Worm (Caenorhabditis elegans) whole organism, midembryonic: Measurements from ENCODE around the gene osm-10.

Experiments
- T22C8.4 ChIP-seq: fragments of 200-800 bp; sonication (Bioruptor generic); IDR thresholded peaks from 2 replicates; pipeline ENCODE4 v1.3.6; 2022; ENCODE audit warnings: missing genetic modification characterization, missing compliant biosample characterization
- cog-1 ChIP-seq: sonication (generic microtip); optimal IDR thresholded peaks from 2 replicates; lab custom pipeline; 2016; ENCODE audit warnings: missing genetic modification characterization, missing compliant biosample characterization
- flt-1 ChIP-seq: fragments of 200-800 bp; sonication (Bioruptor generic); IDR thresholded peaks from 2 replicates; pipeline ENCODE4 v1.3.6; 2022; ENCODE audit warnings: missing genetic modification characterization, missing compliant biosample characterization
- klf-2 ChIP-seq: fragments of 200-800 bp; sonication (Bioruptor generic); conservative IDR thresholded peaks from 2 replicates; pipeline ENCODE4 v1.3.6; 2022; ENCODE audit warnings: missing genetic modification reagents, missing genetic modification characterization, missing compliant biosample characterization
- med-1 ChIP-seq: sonication (generic microtip); optimal IDR thresholded peaks from 2 replicates; lab custom pipeline; 2017; ENCODE audit warnings: missing genetic modification characterization, mild to moderate bottlenecking, missing compliant biosample characterization, antibody characterized with exemption, missing genetic modification reagents; ENCODE audit not compliant: insufficient read depth
- ref-1 ChIP-seq: fragments of 200-800 bp; sonication (Bioruptor generic); conservative IDR thresholded peaks from 2 replicates; pipeline ENCODE4 v1.3.6; 2022; ENCODE audit warnings: missing genetic modification reagents, missing genetic modification characterization, missing compliant biosample characterization
- tab-1 ChIP-seq: fragments of 200-800 bp; sonication (Bioruptor generic); IDR thresholded peaks from 2 replicates; pipeline ENCODE4 v1.3.6; 2022; ENCODE audit warnings: missing genetic modification characterization, missing compliant biosample characterization
- ztf-23 ChIP-seq: fragments of 200-800 bp; sonication (Bioruptor generic); IDR thresholded peaks from 2 replicates; pipeline ENCODE4 v1.3.6; 2022; ENCODE audit warnings: missing genetic modification reagents, missing genetic modification characterization, missing compliant biosample characterization

- TF ChIP-seq flt-1 (GFP tag; lab: Robert Waterston, UW): no peak
- TF ChIP-seq tab-1 (GFP tag; lab: Robert Waterston, UW): no peak
- TF ChIP-seq ztf-23 (GFP tag; lab: Robert Waterston, UW): no peak
- TF ChIP-seq med-1 (GFP tag; lab: Kevin White, UChicago): no peak
- no peak for TF ChIP-seq cog-1 (tag; lab: Kevin White, UChicago)
- no peak for TF ChIP-seq ref-1 (GFP tag; lab: Robert Waterston, UW)
- no peak for TF ChIP-seq T22C8.4 (GFP tag; lab: Robert Waterston, UW)
- no peak for TF ChIP-seq klf-2 (GFP tag; lab: Robert Waterston, UW)
Observed at ce11 chrIII:7273718-7274117, 30.6 kb downstream of the osm-10 start.
